Fruit fly (Drosophila melanogaster): ENCODE results near the gene Xrp1.

Gene Xrp1

dm6 chr3R:18917976-18918871 lies 3.5 kb downstream of the Xrp1 start (continued):
- TF ChIP-seq CG6813 (GFP tag; optimal IDR thresholded peaks at IDR 0.05), result no peak
- peak; percentile 7 for TF ChIP-seq Hand (GFP tag; optimal IDR thresholded peaks at IDR 0.05)
- TF ChIP-seq onecut (GFP tag; IDR thresholded peaks at IDR 0.05), result no peak
- TF ChIP-seq bab2 (GFP tag; optimal IDR thresholded peaks at IDR 0.05), result no peak
- TF ChIP-seq jing (GFP tag; optimal IDR thresholded peaks at IDR 0.05), result no peak
- peak; percentile 33 for TF ChIP-seq NK7.1 (GFP tag; optimal IDR thresholded peaks at IDR 0.05)
- TF ChIP-seq fu2 (GFP tag; optimal IDR thresholded peaks at IDR 0.05), result no peak
- TF ChIP-seq disco-r (GFP tag; optimal IDR thresholded peaks at IDR 0.05), result peak; percentile 5
- peak; percentile 12 for TF ChIP-seq CG1233 (GFP tag; optimal IDR thresholded peaks at IDR 0.05)
- TF ChIP-seq CG14710 (tag; optimal IDR thresholded peaks at IDR 0.05), result no peak
- no peak for TF ChIP-seq Rx (GFP tag; IDR thresholded peaks at IDR 0.05)
- TF ChIP-seq Med (GFP tag), result peak; percentile 90
- no peak for TF ChIP-seq BEAF-32 (GFP tag; optimal IDR thresholded peaks at IDR 0.05)
- TF ChIP-seq pnt (GFP tag; optimal IDR thresholded peaks at IDR 0.05), result no peak
- TF ChIP-seq emc (GFP tag; optimal IDR thresholded peaks at IDR 0.05), result no peak
- TF ChIP-seq CG1792 (GFP tag; optimal IDR thresholded peaks at IDR 0.05), result no peak
- no peak for TF ChIP-seq CG12155 (GFP tag; optimal IDR thresholded peaks at IDR 0.05)
- peak; percentile 77 for TF ChIP-seq cg (GFP tag; optimal IDR thresholded peaks at IDR 0.05)
- TF ChIP-seq Hmx (GFP tag; optimal IDR thresholded peaks at IDR 0.05), result no peak
- TF ChIP-seq CG6854 (GFP tag; optimal IDR thresholded peaks at IDR 0.05), result peak; percentile 46
- TF ChIP-seq CG6654 (GFP tag; optimal IDR thresholded peaks at IDR 0.05), result no peak
- no peak for TF ChIP-seq CkIIα-i1 (GFP tag; IDR thresholded peaks at IDR 0.05)
- TF ChIP-seq Oli (tag; optimal IDR thresholded peaks at IDR 0.05), result no peak
- TF ChIP-seq gsb (GFP tag; IDR thresholded peaks at IDR 0.05), result no peak
- TF ChIP-seq Hmr (GFP tag; optimal IDR thresholded peaks at IDR 0.05), result peak; percentile 55
- TF ChIP-seq nau (GFP tag; optimal IDR thresholded peaks at IDR 0.05), result peak; percentile 60
- TF ChIP-seq ash1 (GFP tag; optimal IDR thresholded peaks at IDR 0.05), result no peak
- TF ChIP-seq bigmax (GFP tag; optimal IDR thresholded peaks at IDR 0.05), result no peak
- TF ChIP-seq Fer1 (GFP tag; optimal IDR thresholded peaks at IDR 0.05), result peak; percentile 68
- no peak for TF ChIP-seq wek (GFP tag; optimal IDR thresholded peaks at IDR 0.05)
- 0 out of 2 replicates have a peak, but pooled peaks have one; percentile 45 for TF ChIP-seq seq (GFP tag; IDR thresholded peaks at IDR 0.05)
- no peak for TF ChIP-seq gsb-n (tag; optimal IDR thresholded peaks at IDR 0.05)
- peak; percentile 10; the same call in 1 of the 2 replicates for TF ChIP-seq amos (GFP tag; IDR thresholded peaks at IDR 0.05; ENCODE audit: partially characterized antibody)
- TF ChIP-seq Gsc (GFP tag; IDR thresholded peaks at IDR 0.05), result no peak

- no peak for TF ChIP-seq HLHmδ (GFP tag; optimal IDR thresholded peaks at IDR 0.05)
- no peak for TF ChIP-seq CG3065 (GFP tag; optimal IDR thresholded peaks at IDR 0.05)
- TF ChIP-seq tna (GFP tag; IDR thresholded peaks at IDR 0.05; ENCODE audit: partially characterized antibody), result no peak
- no peak for TF ChIP-seq gce (GFP tag; IDR thresholded peaks at IDR 0.05)
- peak; percentile 82 for TF ChIP-seq rib (GFP tag; IDR thresholded peaks at IDR 0.05)
- no peak for TF ChIP-seq ken (GFP tag; IDR thresholded peaks at IDR 0.05)
- no peak for TF ChIP-seq psq (GFP tag; optimal IDR thresholded peaks at IDR 0.05)
- TF ChIP-seq lmd (GFP tag; IDR thresholded peaks at IDR 0.05), result no peak
- TF ChIP-seq nau (GFP tag; optimal IDR thresholded peaks at IDR 0.05), result no peak
- TF ChIP-seq Bgb (GFP tag; IDR thresholded peaks at IDR 0.05; ENCODE audit: partially characterized antibody), result no peak
- peak; percentile 39 for TF ChIP-seq B-H2 (GFP tag; optimal IDR thresholded peaks at IDR 0.05)
- TF ChIP-seq CG8281 (tag; optimal IDR thresholded peaks at IDR 0.05), result no peak
- TF ChIP-seq CG12219 (GFP tag; optimal IDR thresholded peaks at IDR 0.05), result no peak
- TF ChIP-seq Mes4 (GFP tag; optimal IDR thresholded peaks at IDR 0.05), result no peak
- no peak for TF ChIP-seq CG11723 (GFP tag; optimal IDR thresholded peaks at IDR 0.05)
- TF ChIP-seq CG2116 (GFP tag; optimal IDR thresholded peaks at IDR 0.05), result no peak
- no peak for TF ChIP-seq repo (GFP tag; optimal IDR thresholded peaks at IDR 0.05)
- no peak for TF ChIP-seq Spps (tag; optimal IDR thresholded peaks at IDR 0.05)
These were observed 4.1 kb downstream of the Xrp1 start for dm6 chr3R:18918872-18919339.

Measured in whole organism, embryonic.